Worm (Caenorhabditis elegans): ENCODE measurements around the gene lido-7.

- TF ChIP-seq elt-3 (tag; optimal IDR thresholded peaks at IDR 0.05) (no peak), nhr-237 (tag; optimal IDR thresholded peaks at IDR 0.05) (no peak), sem-2 (GFP tag; optimal IDR thresholded peaks at IDR 0.05) (no peak), unc-62 (GFP tag; optimal IDR thresholded peaks at IDR 0.05) (no peak), snpc-4 (tag; optimal IDR thresholded peaks at IDR 0.05) (no peak), pha-4 (tag; optimal IDR thresholded peaks at IDR 0.05) (no peak), bed-3 (GFP tag; optimal IDR thresholded peaks at IDR 0.05) (no peak), nhr-76 (tag; optimal IDR thresholded peaks at IDR 0.05) (no peak), nhr-28 (tag; optimal IDR thresholded peaks at IDR 0.05) (no peak), ceh-83 (GFP tag; optimal IDR thresholded peaks at IDR 0.05) (no peak)
Observed at ce11 chrII:3024655-3025054, 36.6 kb downstream of the lido-7 start.

Measured in whole organism, mixed stage, embryonic.